Worm (Caenorhabditis elegans): Measurements from ENCODE around the gene lips-13.
A peak's percentile ranks its signal among the peaks of the same experiment; 100 is the strongest.

lips-13 gene

ce11 chrII:1117992-1118729, at the start of gene lips-13:
Gene lips-13 (minus strand): TSS chrII:1118042.
- TF ChIP-seq cey-2 (tag; optimal IDR thresholded peaks at IDR 0.05; ENCODE audit: borderline replicate concordance, insufficient read depth) (no peak), spr-3 (GFP tag; optimal IDR thresholded peaks at IDR 0.05) (no peak), dve-1 (tag; optimal IDR thresholded peaks at IDR 0.05; ENCODE audit: insufficient read depth) (no peak), daf-16 (GFP tag; optimal IDR thresholded peaks at IDR 0.05) (no peak), daf-16 (tag; optimal IDR thresholded peaks at IDR 0.05) (no peak), ama-1 (optimal IDR thresholded peaks at IDR 0.05) (no peak), fkh-10 (GFP tag; optimal IDR thresholded peaks at IDR 0.05) (no peak), madf-9 (GFP tag; conservative IDR thresholded peaks at IDR 0.05) (no peak), hlh-11 (tag; optimal IDR thresholded peaks at IDR 0.05) (no peak), dmd-6 (GFP tag; IDR thresholded peaks at IDR 0.05) (no peak), Y75B8A.6 (GFP tag; IDR thresholded peaks at IDR 0.05) (no peak), ctbp-1 (GFP tag; IDR thresholded peaks at IDR 0.05) (no peak), jun-1 (tag; optimal IDR thresholded peaks at IDR 0.05) (no peak), snpc-1.2 (GFP tag; IDR thresholded peaks at IDR 0.05) (no peak), aha-1 (tag) (no peak), hif-1 (tag; optimal IDR thresholded peaks at IDR 0.05) (no peak), F37D6.2 (tag; optimal IDR thresholded peaks at IDR 0.05) (no peak), spr-1 (tag; optimal IDR thresholded peaks at IDR 0.05) (no peak), R02D3.7 (tag; optimal IDR thresholded peaks at IDR 0.05) (no peak), ceh-82 (tag; optimal IDR thresholded peaks at IDR 0.05) (no peak)

ce11 chrII:1163275-1163674, 45.4 kb upstream of the lips-13 start, which contains the start of gene T23F4.2:
Gene T23F4.2 (plus strand): TSS chrII:1163575.
- TF ChIP-seq nhr-6 (tag; optimal IDR thresholded peaks at IDR 0.05) (no peak), tag-97 (GFP tag; IDR thresholded peaks at IDR 0.05) (no peak), lin-38 (GFP tag; IDR thresholded peaks at IDR 0.05) (no peak), mdt-29 (GFP tag; IDR thresholded peaks at IDR 0.05) (no peak), hlh-11 (tag; optimal IDR thresholded peaks at IDR 0.05) (no peak), nhr-111 (GFP tag; optimal IDR thresholded peaks at IDR 0.05) (no peak), dmd-9 (GFP tag; IDR thresholded peaks at IDR 0.05) (no peak), Y105C5A.15 (GFP tag; IDR thresholded peaks at IDR 0.05) (no peak), dve-1 (tag; optimal IDR thresholded peaks at IDR 0.05; ENCODE audit: insufficient read depth) (no peak), snpc-4 (tag; optimal IDR thresholded peaks at IDR 0.05) (no peak), gei-8 (GFP tag; optimal IDR thresholded peaks at IDR 0.05) (no peak), set-16 (GFP tag; IDR thresholded peaks at IDR 0.05) (no peak), ZK546.5 (tag; optimal IDR thresholded peaks at IDR 0.05) (no peak), hmg-1.1 (GFP tag; IDR thresholded peaks at IDR 0.05) (no peak), unc-39 (tag; optimal IDR thresholded peaks at IDR 0.05) (no peak), nhr-25 (tag; optimal IDR thresholded peaks at IDR 0.05; ENCODE audit: borderline replicate concordance, insufficient read depth) (no peak), saeg-2 (GFP tag; IDR thresholded peaks at IDR 0.05) (no peak), ama-1 (optimal IDR thresholded peaks at IDR 0.05) (no peak), nhr-76 (tag; optimal IDR thresholded peaks at IDR 0.05) (no peak)

DNA sequence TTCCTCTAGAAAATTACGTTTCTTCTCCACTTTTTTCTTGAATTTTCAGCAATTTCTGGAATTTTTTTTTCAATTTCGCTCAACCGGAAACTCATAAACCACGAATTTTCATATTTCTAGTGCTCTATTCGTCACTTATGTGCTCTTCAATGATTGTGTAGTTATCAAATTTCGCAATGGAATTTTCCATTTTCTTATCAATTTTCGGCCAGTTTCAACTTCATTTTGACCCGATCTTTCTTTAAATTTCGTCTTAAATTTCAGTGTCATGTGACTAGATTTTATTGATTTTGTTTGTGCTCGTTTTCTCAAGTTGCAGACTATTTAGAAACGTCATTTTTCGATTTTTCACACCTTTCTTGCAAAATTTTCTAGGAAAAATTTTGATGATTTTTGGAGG, 41.9 kb upstream of the lips-13 start:
- TF ChIP-seq dve-1 (tag; optimal IDR thresholded peaks at IDR 0.05; ENCODE audit: insufficient read depth), result peak; percentile 30
- 0 out of 2 replicates have a peak, but pooled peaks have one; percentile 44 for TF ChIP-seq php-3 (GFP tag; IDR thresholded peaks at IDR 0.05)
- TF ChIP-seq nhr-28 (tag; optimal IDR thresholded peaks at IDR 0.05), result peak; percentile 69
- TF ChIP-seq spr-1 (tag; optimal IDR thresholded peaks at IDR 0.05), result no peak
- no peak for TF ChIP-seq pha-4 (GFP tag; IDR thresholded peaks at IDR 0.05)
- TF ChIP-seq pha-4 (tag; optimal IDR thresholded peaks at IDR 0.05), result no peak
- TF ChIP-seq duxl-1 (tag; optimal IDR thresholded peaks at IDR 0.05; ENCODE audit: poor library complexity), result no peak
- TF ChIP-seq pqm-1 (tag; optimal IDR thresholded peaks at IDR 0.05), result peak; percentile 70
- no peak for TF ChIP-seq lin-15B (tag; optimal IDR thresholded peaks at IDR 0.05)
- peak; percentile 31 for TF ChIP-seq hlh-11 (tag; optimal IDR thresholded peaks at IDR 0.05)
- no peak for TF ChIP-seq lim-7 (GFP tag; IDR thresholded peaks at IDR 0.05)
- peak; percentile 65; the same call in 1 of the 2 replicates for TF ChIP-seq dmd-6 (GFP tag; IDR thresholded peaks at IDR 0.05)
- no peak for TF ChIP-seq daf-16 (GFP tag; optimal IDR thresholded peaks at IDR 0.05)
- TF ChIP-seq daf-16 (tag; optimal IDR thresholded peaks at IDR 0.05), result peak; percentile 42
- TF ChIP-seq Y105C5A.15 (GFP tag; IDR thresholded peaks at IDR 0.05), result no peak

Measured in whole organism, L4 larva.